Worm (Caenorhabditis elegans): ENCODE measurements around the gene snpc-3.4.
A peak's percentile ranks its signal among the peaks of the same experiment; 100 is the strongest.

Gene snpc-3.4

ce11 chrIII:4018095-4018498 lies 1.7 kb upstream of the snpc-3.4 start (continued):
- TF ChIP-seq C34B4.2 (tag; optimal IDR thresholded peaks at IDR 0.05) (no peak), xbp-1 (tag; optimal IDR thresholded peaks at IDR 0.05) (peak; percentile 24), sup-37 (GFP tag; optimal IDR thresholded peaks at IDR 0.05) (no peak), C04F5.9 (tag; optimal IDR thresholded peaks at IDR 0.05) (no peak), mab-9 (GFP tag; IDR thresholded peaks at IDR 0.05) (no peak), nhr-77 (tag; optimal IDR thresholded peaks at IDR 0.05) (no peak), aha-1 (tag; optimal IDR thresholded peaks at IDR 0.05) (no peak), pag-3 (tag; optimal IDR thresholded peaks at IDR 0.05; ENCODE audit: borderline replicate concordance, insufficient read depth) (no peak), tlp-1 (tag; optimal IDR thresholded peaks at IDR 0.05) (no peak), ets-5 (GFP tag; IDR thresholded peaks at IDR 0.05) (no peak), ztf-4 (tag; optimal IDR thresholded peaks at IDR 0.05) (no peak), nhr-237 (tag; optimal IDR thresholded peaks at IDR 0.05) (peak; percentile 10), pqm-1 (tag; optimal IDR thresholded peaks at IDR 0.05) (no peak), tbx-2 (tag; optimal IDR thresholded peaks at IDR 0.05) (peak; percentile 46), zip-4 (GFP tag; optimal IDR thresholded peaks at IDR 0.05) (peak; percentile 97), nhr-19 (GFP tag; conservative IDR thresholded peaks at IDR 0.05) (no peak), ceh-82 (tag; optimal IDR thresholded peaks at IDR 0.05) (peak; percentile 63 to 81 (median 68)), ceh-8 (GFP tag; optimal IDR thresholded peaks at IDR 0.05) (peak; percentile 53), unc-86 (tag; optimal IDR thresholded peaks at IDR 0.05) (peak; percentile 35), fos-1 (tag; optimal IDR thresholded peaks at IDR 0.05) (no peak), sox-4 (tag; optimal IDR thresholded peaks at IDR 0.05) (no peak), nhr-85 (tag) (peak; percentile 65), mdl-1 (tag; optimal IDR thresholded peaks at IDR 0.05) (no peak), lin-14 (GFP tag; optimal IDR thresholded peaks at IDR 0.05) (peak; percentile 89), dsc-1 (tag; optimal IDR thresholded peaks at IDR 0.05) (peak; percentile 32), unc-98 (GFP tag; IDR thresholded peaks at IDR 0.05) (no peak), hlh-4 (tag; optimal IDR thresholded peaks at IDR 0.05) (no peak), dpl-1 (GFP tag; optimal IDR thresholded peaks at IDR 0.05) (peak in 2 of 3 experiments; percentile 40 to 48), fkh-8 (tag; optimal IDR thresholded peaks at IDR 0.05) (peak; percentile 81), nhr-76 (tag; optimal IDR thresholded peaks at IDR 0.05) (no peak), efl-1 (optimal IDR thresholded peaks at IDR 0.05) (peak; percentile 43 to 59), efl-1 (GFP tag; optimal IDR thresholded peaks at IDR 0.05 in 1 of 2) (peak; percentile 40 to 89), nhr-20 (tag; optimal IDR thresholded peaks at IDR 0.05) (no peak)

DNA sequence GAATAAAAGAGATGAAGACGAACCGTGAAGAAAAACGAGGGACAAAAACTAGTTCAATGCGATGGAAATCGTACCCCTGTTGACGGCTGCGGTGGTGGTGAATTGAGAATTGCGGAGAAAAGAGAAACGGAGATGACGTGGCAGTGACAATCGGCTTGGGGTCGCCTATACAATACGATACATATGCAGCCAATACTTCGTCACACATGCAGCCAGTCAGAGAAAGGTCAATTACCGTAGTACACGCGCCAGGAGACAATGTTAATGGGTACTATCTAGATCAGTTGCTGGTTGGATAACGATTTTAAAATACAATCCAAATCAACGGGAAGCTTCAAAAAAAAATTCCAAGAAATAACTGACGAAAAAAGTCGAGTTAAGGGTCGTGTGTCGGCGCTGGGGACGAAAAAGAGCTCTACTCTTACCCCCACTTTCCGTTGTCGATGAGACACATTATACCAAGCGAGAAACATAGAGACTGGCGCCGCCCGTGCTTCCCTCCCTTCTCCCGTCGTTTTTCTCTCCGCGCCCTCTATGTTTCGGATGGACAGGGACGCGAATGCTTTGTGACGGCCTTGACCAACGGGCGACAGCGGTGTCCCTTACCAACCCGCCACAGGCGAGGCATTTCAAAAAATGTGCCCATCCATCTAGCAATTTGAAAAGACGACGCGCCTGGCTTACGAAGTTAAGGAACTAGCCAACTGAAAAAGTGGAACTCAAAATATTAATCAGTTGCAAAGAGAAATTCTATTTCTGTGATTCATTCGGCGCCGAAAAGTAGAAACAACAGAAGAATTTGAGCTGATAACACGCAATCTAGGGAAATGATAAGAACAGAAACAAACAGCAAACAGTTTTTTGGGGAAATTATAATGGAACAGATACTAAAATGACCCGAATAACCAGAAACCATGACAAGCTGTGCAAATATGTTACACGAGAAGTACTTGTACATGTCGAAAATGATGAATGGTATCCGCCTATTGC lies 951 bp upstream of the snpc-3.4 start:
- TF ChIP-seq xbp-1 (tag; optimal IDR thresholded peaks at IDR 0.05): no peak
- no peak for TF ChIP-seq C04F5.9 (tag; optimal IDR thresholded peaks at IDR 0.05)
- TF ChIP-seq lin-35 (GFP tag; optimal IDR thresholded peaks at IDR 0.05): peak in 1 of 2 experiments; percentile 2
- TF ChIP-seq ces-1 (GFP tag; optimal IDR thresholded peaks at IDR 0.05): no peak
- TF ChIP-seq lsy-2 (tag; optimal IDR thresholded peaks at IDR 0.05): peak; percentile 4 to 37
- no peak for TF ChIP-seq tbx-2 (tag; optimal IDR thresholded peaks at IDR 0.05)
- TF ChIP-seq ceh-82 (tag; optimal IDR thresholded peaks at IDR 0.05): peak in 1 of 3 experiments; percentile 19
- TF ChIP-seq alr-1 (tag; optimal IDR thresholded peaks at IDR 0.05; ENCODE audit: borderline replicate concordance): no peak
- no peak for TF ChIP-seq ceh-8 (GFP tag; optimal IDR thresholded peaks at IDR 0.05)
- TF ChIP-seq ceh-88 (GFP tag; IDR thresholded peaks at IDR 0.05): no peak
- no peak for TF ChIP-seq lin-39 (tag; optimal IDR thresholded peaks at IDR 0.05)
- TF ChIP-seq nhr-76 (tag; optimal IDR thresholded peaks at IDR 0.05): no peak
- no peak for TF ChIP-seq jun-1 (tag; optimal IDR thresholded peaks at IDR 0.05)
- no peak for TF ChIP-seq tlp-1 (tag; optimal IDR thresholded peaks at IDR 0.05)
- peak; percentile 38 for TF ChIP-seq rnt-1 (tag; optimal IDR thresholded peaks at IDR 0.05)
- TF ChIP-seq unc-30 (tag; optimal IDR thresholded peaks at IDR 0.05): no peak
- TF ChIP-seq vab-15 (tag; optimal IDR thresholded peaks at IDR 0.05): no peak
- TF ChIP-seq zag-1 (tag; optimal IDR thresholded peaks at IDR 0.05): no peak
- no peak for TF ChIP-seq nhr-11 (tag; optimal IDR thresholded peaks at IDR 0.05)
- TF ChIP-seq pax-3 (tag; optimal IDR thresholded peaks at IDR 0.05): no peak
- no peak for TF ChIP-seq ets-5 (GFP tag; IDR thresholded peaks at IDR 0.05)
- no peak for TF ChIP-seq fos-1 (tag; optimal IDR thresholded peaks at IDR 0.05)
- TF ChIP-seq pqm-1 (tag; optimal IDR thresholded peaks at IDR 0.05): no peak
- no peak for TF ChIP-seq pag-3 (tag; optimal IDR thresholded peaks at IDR 0.05; ENCODE audit: borderline replicate concordance, insufficient read depth)
- peak; percentile 6 for TF ChIP-seq nhr-20 (tag; optimal IDR thresholded peaks at IDR 0.05)
- TF ChIP-seq efl-1 (optimal IDR thresholded peaks at IDR 0.05): peak in 1 of 2 experiments; percentile 20
- peak; percentile 13 to 62 for TF ChIP-seq efl-1 (GFP tag; optimal IDR thresholded peaks at IDR 0.05 in 1 of 2)
- TF ChIP-seq fkh-10 (GFP tag; optimal IDR thresholded peaks at IDR 0.05): no peak
- TF ChIP-seq aly-2 (tag; optimal IDR thresholded peaks at IDR 0.05): no peak
- TF ChIP-seq dpl-1 (GFP tag; optimal IDR thresholded peaks at IDR 0.05): peak in 2 of 3 experiments; percentile 7 to 30
- TF ChIP-seq lin-14 (GFP tag; optimal IDR thresholded peaks at IDR 0.05): peak; percentile 93
